Fruit fly (Drosophila melanogaster) whole organism, pupa: ENCODE measurements around the gene Fancl.

Experiments used
- CG13204 ChIP-seq: fragments of 200-800 bp; sonication (Bioruptor generic); optimal IDR thresholded peaks from 2 replicates; lab custom pipeline; 2018; ENCODE audit warnings: missing biosample characterization, mild to moderate bottlenecking, missing genetic modification characterization, moderate library complexity
- D1 ChIP-seq: fragments of 200-800 bp; sonication (Bioruptor generic); optimal IDR thresholded peaks from 2 replicates; lab custom pipeline; 2018; ENCODE audit warnings: missing biosample characterization, mild to moderate bottlenecking, missing genetic modification characterization, moderate library complexity
- Pif1B ChIP-seq: fragments of 200-800 bp; sonication (Bioruptor generic); optimal IDR thresholded peaks from 3 replicates; lab custom pipeline; 2016; ENCODE audit warnings: missing biosample characterization, missing genetic modification characterization
- gl ChIP-seq: fragments of 200-800 bp; sonication (Bioruptor generic); optimal IDR thresholded peaks from 2 replicates; lab custom pipeline; 2018; ENCODE audit warnings: missing biosample characterization, mild to moderate bottlenecking, missing genetic modification characterization
- rn ChIP-seq: fragments of 200-800 bp; sonication (Bioruptor generic); IDR thresholded peaks from 2 replicates; pipeline ENCODE4 v1.3.6; 2022; ENCODE audit warnings: missing biosample characterization, missing genetic modification characterization

DNA sequence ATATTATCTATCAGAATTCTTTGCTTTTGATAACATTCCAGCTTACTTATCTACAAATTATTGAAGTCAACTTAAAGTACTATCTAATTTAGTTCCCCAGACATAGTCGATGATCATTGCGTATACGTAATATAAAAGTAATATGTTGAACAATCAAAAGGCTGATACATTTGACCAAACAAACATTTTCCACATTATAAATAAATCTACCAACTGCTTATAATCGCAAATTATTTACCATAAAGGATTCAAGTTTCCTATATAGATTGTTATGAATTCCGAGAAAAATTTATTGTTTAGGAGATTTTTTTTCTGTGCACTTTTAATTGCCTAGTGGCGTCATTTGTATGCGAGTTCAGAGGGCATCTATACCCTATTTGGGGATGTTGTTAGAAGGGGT is 34.0 kb upstream of the Fancl start:
- TF ChIP-seq gl (tag; lab: Kevin White, UChicago) = no peak
- no peak for TF ChIP-seq rn (GFP tag; lab: Robert Waterston, UW)
- TF ChIP-seq Pif1B (GFP tag; lab: Kevin White, UChicago) = no peak
- no peak for TF ChIP-seq CG13204
- no peak for TF ChIP-seq D1 (tag; lab: Kevin White, UChicago)
